Fruit fly (Drosophila melanogaster) whole organism, pupa: ENCODE results near the gene Bub3.

ENCODE experiments used
- CG10348 ChIP-seq: fragments of 200-800 bp; sonication (Bioruptor generic); IDR thresholded peaks from 2 replicates; pipeline ENCODE4 v1.3.6; 2022; ENCODE audit warnings: missing biosample characterization, missing genetic modification characterization
- CG12605 ChIP-seq: fragments of 200-800 bp; sonication (Bioruptor generic); IDR thresholded peaks from 2 replicates; pipeline ENCODE4 v1.3.6; 2022; ENCODE audit warnings: missing biosample characterization, missing genetic modification characterization
- CG13204 ChIP-seq: fragments of 200-800 bp; sonication (Bioruptor generic); optimal IDR thresholded peaks from 2 replicates; lab custom pipeline; 2018; ENCODE audit warnings: missing biosample characterization, mild to moderate bottlenecking, missing genetic modification characterization, moderate library complexity
- CG14655 ChIP-seq: fragments of 200-800 bp; sonication (Bioruptor generic); optimal IDR thresholded peaks from 3 replicates; lab custom pipeline; 2017; ENCODE audit warnings: mild to moderate bottlenecking, missing biosample characterization, missing genetic modification reagents, missing genetic modification characterization
- CG15710 ChIP-seq: fragments of 200-800 bp; sonication (Bioruptor generic); optimal IDR thresholded peaks from 2 replicates; lab custom pipeline; 2018; ENCODE audit warnings: missing biosample characterization, mild to moderate bottlenecking, missing genetic modification characterization, moderate library complexity
- CG17806 ChIP-seq: fragments of 200-800 bp; sonication (Bioruptor generic); optimal IDR thresholded peaks from 2 replicates; lab custom pipeline; 2018; ENCODE audit warnings: missing biosample characterization, mild to moderate bottlenecking, missing genetic modification characterization, moderate library complexity
- CG32121 ChIP-seq: fragments of 200-800 bp; sonication (Bioruptor generic); IDR thresholded peaks from 2 replicates; pipeline ENCODE4 v1.3.6; 2022; ENCODE audit warnings: missing biosample characterization, missing genetic modification characterization
- CG34367 ChIP-seq: fragments of 200-800 bp; sonication (Bioruptor generic); optimal IDR thresholded peaks from 2 replicates; lab custom pipeline; 2018; ENCODE audit warnings: missing biosample characterization, mild to moderate bottlenecking, missing genetic modification characterization
- CG4496 ChIP-seq: fragments of 200-800 bp; sonication (Bioruptor generic); IDR thresholded peaks from 3 replicates; pipeline ENCODE4 v1.3.6; 2022; ENCODE audit warnings: missing biosample characterization, missing genetic modification characterization
- CG8159 ChIP-seq: fragments of 200-800 bp; sonication (Bioruptor generic); optimal IDR thresholded peaks from 3 replicates; lab custom pipeline; 2018; ENCODE audit warnings: missing biosample characterization, mild to moderate bottlenecking, missing genetic modification characterization, moderate library complexity
- CG8301 ChIP-seq: fragments of 200-800 bp; sonication (Bioruptor generic); optimal IDR thresholded peaks from 2 replicates; lab custom pipeline; 2018; ENCODE audit warnings: missing biosample characterization, mild to moderate bottlenecking, missing genetic modification characterization
- CG9948 ChIP-seq: fragments of 200-800 bp; sonication (Bioruptor generic); optimal IDR thresholded peaks from 2 replicates; lab custom pipeline; 2018; ENCODE audit warnings: missing biosample characterization, mild to moderate bottlenecking, missing genetic modification characterization, moderate library complexity
- D1 ChIP-seq: fragments of 200-800 bp; sonication (Bioruptor generic); optimal IDR thresholded peaks from 2 replicates; lab custom pipeline; 2018; ENCODE audit warnings: missing biosample characterization, mild to moderate bottlenecking, missing genetic modification characterization, moderate library complexity
- EcR ChIP-seq: fragments of 200-800 bp; sonication (Bioruptor generic); optimal IDR thresholded peaks from 3 replicates; lab custom pipeline; 2019; ENCODE audit warnings: missing biosample characterization, missing genetic modification characterization, mild to moderate bottlenecking, moderate library complexity, missing genetic modification reagents
- Ets98B ChIP-seq: fragments of 200-800 bp; sonication (Bioruptor generic); IDR thresholded peaks from 2 replicates; pipeline ENCODE4 v1.3.6; 2022; ENCODE audit warnings: missing biosample characterization, missing genetic modification characterization
- Pif1A ChIP-seq: fragments of 200-800 bp; sonication (Bioruptor generic); optimal IDR thresholded peaks from 3 replicates; lab custom pipeline; 2016; ENCODE audit warnings: missing biosample characterization, missing genetic modification characterization
- Pif1B ChIP-seq: fragments of 200-800 bp; sonication (Bioruptor generic); optimal IDR thresholded peaks from 3 replicates; lab custom pipeline; 2016; ENCODE audit warnings: missing biosample characterization, missing genetic modification characterization
- Snoo ChIP-seq: fragments of 200-800 bp; sonication (Bioruptor generic); optimal IDR thresholded peaks from 3 replicates; lab custom pipeline; 2017; ENCODE audit warnings: missing biosample characterization, mild to moderate bottlenecking, missing genetic modification characterization, inconsistent platforms
- fd96Ca ChIP-seq: fragments of 200-800 bp; sonication (Bioruptor generic); IDR thresholded peaks from 3 replicates; pipeline ENCODE4 v1.3.6; 2022; ENCODE audit warnings: missing biosample characterization, missing genetic modification characterization
- gl ChIP-seq: fragments of 200-800 bp; sonication (Bioruptor generic); optimal IDR thresholded peaks from 2 replicates; lab custom pipeline; 2018; ENCODE audit warnings: missing biosample characterization, mild to moderate bottlenecking, missing genetic modification characterization
- rn ChIP-seq: fragments of 200-800 bp; sonication (Bioruptor generic); IDR thresholded peaks from 2 replicates; pipeline ENCODE4 v1.3.6; 2022; ENCODE audit warnings: missing biosample characterization, missing genetic modification characterization

Gene Bub3

DNA sequence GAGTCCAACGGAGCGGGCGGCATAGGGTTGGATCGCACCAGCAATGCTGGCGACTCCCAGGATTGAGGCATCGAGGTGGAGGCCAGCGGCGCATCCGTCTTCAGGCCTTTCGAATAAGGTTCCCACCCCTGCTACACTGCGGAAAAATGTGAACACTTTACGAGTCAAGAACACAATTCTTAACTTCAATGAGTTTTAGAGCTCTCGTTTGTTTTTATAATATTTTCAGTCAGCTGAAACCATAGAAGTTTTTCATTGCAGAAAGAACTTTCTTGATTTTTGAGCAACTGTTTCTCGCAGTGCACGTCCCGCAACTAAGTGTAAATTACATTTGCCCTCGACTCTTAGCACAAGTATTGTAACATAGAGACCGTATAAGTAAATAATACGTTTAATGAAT lies 21.1 kb upstream of the Bub3 start:
- TF ChIP-seq CG8301 (no peak), CG9948 (tag; lab: Kevin White, UChicago) (no peak), CG32121 (no peak), CG10348 (GFP tag; lab: Robert Waterston, UW) (no peak), Ets98B (no peak), D1 (tag; lab: Kevin White, UChicago) (no peak), Snoo (no peak), Pif1B (GFP tag; lab: Kevin White, UChicago) (no peak), CG17806 (tag; lab: Kevin White, UChicago) (no peak), Pif1A (no peak), fd96Ca (GFP tag; lab: Robert Waterston, UW) (no peak), CG34367 (no peak), rn (GFP tag; lab: Robert Waterston, UW) (no peak), CG12605 (no peak)

DNA sequence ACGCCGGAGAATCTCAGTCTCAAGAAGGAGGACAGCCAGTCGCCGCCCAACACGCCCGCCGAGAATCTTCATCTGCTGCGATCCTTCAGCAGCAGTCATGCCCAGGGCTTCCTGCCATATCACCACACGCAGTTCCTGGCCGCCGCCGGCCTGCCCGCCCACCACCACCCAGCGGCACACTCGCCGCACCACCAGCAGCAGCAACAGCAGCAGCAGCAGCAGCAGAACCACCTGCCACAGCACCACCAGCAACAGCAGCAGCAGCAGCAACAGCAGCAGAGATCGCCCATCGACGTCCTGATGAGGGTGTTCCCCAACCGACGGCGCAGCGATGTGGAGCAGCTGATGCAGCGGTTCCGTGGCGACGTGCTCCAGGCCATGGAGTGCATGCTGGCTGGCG lies 20.5 kb upstream of the Bub3 start:
- TF ChIP-seq CG17806 (tag; lab: Kevin White, UChicago) (no peak), Ets98B (no peak), CG10348 (GFP tag; lab: Robert Waterston, UW) (no peak), CG4496 (GFP tag; lab: Robert Waterston, UW) (no peak), gl (no peak), CG13204 (GFP tag; lab: Kevin White, UChicago) (no peak), CG9948 (tag; lab: Kevin White, UChicago) (no peak), CG15710 (no peak), rn (GFP tag; lab: Robert Waterston, UW) (no peak), Pif1B (GFP tag; lab: Kevin White, UChicago) (no peak), fd96Ca (GFP tag; lab: Robert Waterston, UW) (no peak)

DNA sequence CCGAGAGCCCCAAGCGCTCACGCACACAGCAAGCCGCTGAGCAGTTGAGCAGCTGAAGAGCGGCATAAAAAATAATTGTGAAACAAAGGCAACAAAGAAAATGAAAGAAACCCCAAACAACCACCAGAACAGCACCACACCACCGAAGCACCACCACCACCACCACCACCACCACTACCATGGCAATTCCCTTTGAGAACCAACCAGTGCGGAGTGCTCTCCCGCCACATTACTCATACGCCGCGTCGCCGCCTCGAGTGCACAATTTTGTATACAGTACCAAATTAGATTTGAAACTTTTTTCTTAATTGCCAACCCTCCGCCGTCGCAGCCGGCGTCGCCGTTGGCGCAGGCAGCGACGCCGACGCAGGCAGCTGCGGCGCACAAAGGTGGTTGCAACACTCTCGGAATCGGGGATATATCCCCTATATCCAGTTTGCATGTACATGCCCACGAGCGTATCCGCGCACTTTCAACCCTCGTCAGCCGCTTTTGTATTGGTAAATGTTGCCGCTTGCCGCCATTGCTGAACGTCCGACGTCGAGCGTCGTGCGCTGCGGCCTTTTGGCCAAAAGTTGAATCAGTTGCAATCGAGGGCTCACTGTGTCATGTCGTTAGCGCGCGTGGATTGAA lies 16.9 kb upstream of the Bub3 start, which contains the start of gene dmrt99B:
Gene dmrt99B (plus strand): TSS at position 583 of the 633 bp plus-strand sequence.
- TF ChIP-seq CG10348 (GFP tag; lab: Robert Waterston, UW) = no peak
- TF ChIP-seq D1 (tag; lab: Kevin White, UChicago) = no peak
- no peak for TF ChIP-seq Ets98B
- no peak for TF ChIP-seq CG8301
- no peak for TF ChIP-seq CG17806 (tag; lab: Kevin White, UChicago)
- TF ChIP-seq CG34367 = no peak
- no peak for TF ChIP-seq CG14655
- no peak for TF ChIP-seq Snoo
- TF ChIP-seq gl = no peak
- no peak for TF ChIP-seq EcR (GFP tag; lab: Kevin White, UChicago)
- TF ChIP-seq CG4496 (GFP tag; lab: Robert Waterston, UW) = no peak
- no peak for TF ChIP-seq CG8159 (tag; lab: Kevin White, UChicago)
- TF ChIP-seq CG12605 = no peak
- no peak for TF ChIP-seq CG13204 (GFP tag; lab: Kevin White, UChicago)
- TF ChIP-seq CG32121 = no peak
- TF ChIP-seq, all 21 proteins: peak for 0

DNA sequence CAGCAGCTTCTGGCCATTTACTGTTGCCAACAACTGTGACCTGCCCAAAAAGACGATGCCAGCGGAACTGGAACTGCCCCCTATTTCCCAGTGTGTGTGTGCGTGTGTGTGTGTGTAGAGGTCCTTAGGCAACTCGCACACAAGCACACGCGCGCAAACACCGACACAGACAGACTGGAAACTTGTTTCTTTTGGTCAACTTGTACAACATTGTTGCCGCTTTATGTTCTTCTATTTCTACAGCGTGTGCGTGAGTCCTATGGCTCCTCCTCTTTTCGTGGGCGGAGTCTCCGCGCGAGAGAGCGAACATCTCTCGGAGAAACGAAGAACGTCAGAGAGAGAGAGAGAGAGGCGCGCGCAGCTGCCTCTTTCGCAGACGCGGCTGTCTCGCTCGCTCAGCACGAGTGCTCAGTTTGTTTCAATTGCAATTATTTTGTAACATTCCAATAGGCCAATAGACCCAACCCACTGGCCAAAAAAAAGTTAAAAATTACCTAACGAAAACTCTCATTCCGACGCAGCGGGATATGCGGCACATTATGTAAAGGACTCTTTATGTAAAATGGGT lies 15.8 kb upstream of the Bub3 start:
- TF ChIP-seq CG34367 = no peak
- TF ChIP-seq CG8301 = no peak
- TF ChIP-seq CG10348 (GFP tag; lab: Robert Waterston, UW) = no peak
- no peak for TF ChIP-seq gl
- TF ChIP-seq CG17806 (tag; lab: Kevin White, UChicago) = no peak
- no peak for TF ChIP-seq CG13204 (GFP tag; lab: Kevin White, UChicago)
- peak; percentile 10; the same call in 1 of the 3 replicates for TF ChIP-seq fd96Ca (GFP tag; lab: Robert Waterston, UW)
- no peak for TF ChIP-seq CG12605
- peak; percentile 47; the same call in 1 of the 3 replicates for TF ChIP-seq CG4496 (GFP tag; lab: Robert Waterston, UW)
- TF ChIP-seq, all 21 proteins: peak for 2

DNA sequence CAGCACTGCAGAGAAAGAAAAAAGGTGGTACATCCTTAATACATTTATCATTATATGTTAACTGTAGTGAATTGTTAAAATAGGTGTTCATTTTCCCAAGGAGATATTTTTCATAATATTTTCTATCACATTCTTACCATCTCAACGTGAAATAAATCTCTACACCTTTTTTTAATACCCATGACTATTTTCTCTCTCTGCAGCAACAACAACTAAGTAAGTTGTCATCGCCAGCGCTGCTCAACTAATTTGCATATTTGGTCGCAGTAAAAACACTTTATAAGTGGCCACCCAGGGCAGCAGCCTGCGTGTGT lies 15.3 kb upstream of the Bub3 start:
- peak; percentile 54 for TF ChIP-seq Pif1A
- peak; percentile 57 for TF ChIP-seq CG34367
- TF ChIP-seq CG8301 = peak; percentile 40
- TF ChIP-seq Pif1B (GFP tag; lab: Kevin White, UChicago) = peak; percentile 1
- no peak for TF ChIP-seq CG13204 (GFP tag; lab: Kevin White, UChicago)
- TF ChIP-seq CG17806 (tag; lab: Kevin White, UChicago) = peak; percentile 60
- peak; percentile 57 for TF ChIP-seq CG9948 (tag; lab: Kevin White, UChicago)
- TF ChIP-seq CG8159 (tag; lab: Kevin White, UChicago) = peak; percentile 77
- peak; percentile 29 for TF ChIP-seq Ets98B
- peak; percentile 62 for TF ChIP-seq CG15710
- no peak for TF ChIP-seq CG10348 (GFP tag; lab: Robert Waterston, UW)
- peak; percentile 49 for TF ChIP-seq CG14655
- no peak for TF ChIP-seq CG12605

DNA sequence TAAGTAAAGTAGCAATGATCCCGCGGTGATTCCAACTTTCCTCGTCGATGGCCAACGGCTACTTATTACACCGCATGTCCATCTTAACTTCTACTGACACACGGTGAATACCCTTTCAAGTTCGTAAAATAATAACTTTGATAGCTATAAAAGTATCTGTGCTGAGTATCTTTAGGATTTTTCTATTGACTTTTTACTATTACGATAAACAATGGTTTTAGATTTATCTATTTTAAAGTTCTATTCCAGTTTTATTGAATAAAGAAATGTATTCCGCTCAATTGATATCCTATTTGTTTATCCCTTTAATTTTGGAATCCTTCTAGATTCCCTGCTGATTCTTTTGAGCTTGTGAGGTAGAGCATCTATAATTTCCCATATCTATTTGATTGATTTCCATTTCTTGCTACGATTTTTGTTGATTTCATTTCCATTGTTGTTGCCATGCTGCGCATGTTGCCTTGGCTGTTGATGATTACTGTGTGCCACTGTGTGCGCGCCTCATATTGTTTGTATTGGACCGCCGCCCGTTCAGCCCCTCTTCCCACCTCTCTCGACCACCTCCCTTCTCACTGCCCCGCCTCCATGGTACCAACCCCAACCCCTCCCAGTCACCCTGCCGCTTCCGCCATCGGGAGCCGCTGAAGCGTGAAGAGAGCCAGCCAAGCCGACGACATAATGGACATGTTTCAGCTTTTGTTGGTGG lies 14.8 kb upstream of the Bub3 start:
- 0 out of 3 replicates have a peak, but pooled peaks have one; percentile 21 for TF ChIP-seq CG4496 (GFP tag; lab: Robert Waterston, UW)
- no peak for TF ChIP-seq CG13204 (GFP tag; lab: Kevin White, UChicago)
- peak; percentile 11 for TF ChIP-seq CG14655
- peak; percentile 8 for TF ChIP-seq CG9948 (tag; lab: Kevin White, UChicago)
- no peak for TF ChIP-seq D1 (tag; lab: Kevin White, UChicago)
- TF ChIP-seq fd96Ca (GFP tag; lab: Robert Waterston, UW) = 0 out of 3 replicates have a peak, but pooled peaks have one; percentile 28
- no peak for TF ChIP-seq CG10348 (GFP tag; lab: Robert Waterston, UW)
- peak; percentile 46 for TF ChIP-seq CG8159 (tag; lab: Kevin White, UChicago)
- TF ChIP-seq Pif1A = no peak
- no peak for TF ChIP-seq CG34367
